Worm (Caenorhabditis elegans) whole organism, young adult: ENCODE measurements around the gene F59F5.3.

Experiments used
- C17E4.6 ChIP-seq: fragments of 200-800 bp; sonication (Bioruptor generic); IDR thresholded peaks from 2 replicates; pipeline ENCODE4 v1.3.6; 2022; ENCODE audit warnings: missing genetic modification reagents, missing genetic modification characterization, missing compliant biosample characterization
- F10E7.11 ChIP-seq: sonication (generic microtip); optimal IDR thresholded peaks from 2 replicates; lab custom pipeline; 2017; ENCODE audit warnings: mild to moderate bottlenecking, missing genetic modification characterization, moderate library complexity, missing compliant biosample characterization
- K12H6.12 ChIP-seq: fragments of 200-800 bp; sonication (Bioruptor generic); optimal IDR thresholded peaks from 2 replicates; lab custom pipeline; 2018; ENCODE audit warnings: mild to moderate bottlenecking, missing genetic modification characterization, missing compliant biosample characterization
- T26A5.8 ChIP-seq: sonication (generic microtip); optimal IDR thresholded peaks from 2 replicates; lab custom pipeline; 2016; ENCODE audit warnings: missing genetic modification characterization, missing compliant biosample characterization
- Y56A3A.18 ChIP-seq: fragments of 200-800 bp; sonication (Bioruptor generic); IDR thresholded peaks from 2 replicates; pipeline ENCODE4 v1.3.6; 2022; ENCODE audit warnings: missing genetic modification reagents, missing genetic modification characterization, missing compliant biosample characterization
- Y67H2A.10 ChIP-seq: fragments of 200-800 bp; sonication (Bioruptor generic); conservative IDR thresholded peaks from 2 replicates; pipeline ENCODE4 v1.3.6; 2022; ENCODE audit warnings: missing genetic modification reagents, missing genetic modification characterization, missing compliant biosample characterization
- ZK185.1 ChIP-seq: sonication (generic microtip); optimal IDR thresholded peaks from 2 replicates; lab custom pipeline; 2016; ENCODE audit warnings: mild to moderate bottlenecking, missing genetic modification characterization, missing compliant biosample characterization; ENCODE audit not compliant: poor library complexity, severe bottlenecking
- attf-5 ChIP-seq: fragments of 200-800 bp; sonication (Bioruptor generic); optimal IDR thresholded peaks from 2 replicates; lab custom pipeline; 2018; ENCODE audit warnings: mild to moderate bottlenecking, missing genetic modification characterization, missing compliant biosample characterization
- bed-2 ChIP-seq: fragments of 200-800 bp; sonication (Bioruptor generic); IDR thresholded peaks from 2 replicates; pipeline ENCODE4 v1.3.6; 2022; ENCODE audit warnings: missing genetic modification reagents, missing genetic modification characterization, missing compliant biosample characterization
- cebp-1 ChIP-seq, 2 experiments: fragments of 200-800 bp in 1 of 2; sonication (Bioruptor generic) in 1 of 2; sonication (generic microtip) in 1 of 2; IDR thresholded peaks in 1 of 2; optimal IDR thresholded peaks in 1 of 2; 2 replicates each; pipeline versions ENCODE4 v1.3.6 to Lab custom; 2017 to 2022; ENCODE audit warnings: missing compliant biosample characterization in 2 of 2, missing genetic modification characterization in 2 of 2, mild to moderate bottlenecking in 1 of 2, missing genetic modification reagents in 1 of 2, moderate library complexity in 1 of 2
- cebp-2 ChIP-seq: fragments of 200-800 bp; sonication (Bioruptor generic); IDR thresholded peaks from 2 replicates; pipeline ENCODE4 v1.3.6; 2022; ENCODE audit warnings: missing genetic modification characterization, missing compliant biosample characterization
- ceh-27 ChIP-seq: fragments of 200-800 bp; sonication (Bioruptor generic); optimal IDR thresholded peaks from 2 replicates; lab custom pipeline; 2018; ENCODE audit warnings: mild to moderate bottlenecking, missing genetic modification characterization, moderate library complexity, missing compliant biosample characterization
- ceh-91 ChIP-seq: fragments of 200-800 bp; sonication (Bioruptor generic); IDR thresholded peaks from 2 replicates; pipeline ENCODE4 v1.3.6; 2022; ENCODE audit warnings: missing genetic modification reagents, missing genetic modification characterization, missing compliant biosample characterization
- dpl-1 ChIP-seq: fragments of 150-350 bp; optimal IDR thresholded peaks from 2 replicates; lab custom pipeline; 2014; ENCODE audit warnings: missing biosample characterization, missing genetic modification reagents, missing genetic modification characterization
- egl-18 ChIP-seq: fragments of 200-800 bp; sonication (Bioruptor generic); IDR thresholded peaks from 2 replicates; pipeline ENCODE4 v1.3.6; 2022; ENCODE audit warnings: missing genetic modification reagents, missing genetic modification characterization, missing compliant biosample characterization
- hlh-26 ChIP-seq: fragments of 200-800 bp; sonication (Bioruptor generic); conservative IDR thresholded peaks from 2 replicates; pipeline ENCODE4 v1.3.6; 2022; ENCODE audit warnings: missing genetic modification reagents, missing genetic modification characterization, missing compliant biosample characterization
- hrde-1 ChIP-seq: sonication (generic microtip); optimal IDR thresholded peaks from 2 replicates; lab custom pipeline; 2016; ENCODE audit warnings: missing genetic modification characterization, mild to moderate bottlenecking, missing compliant biosample characterization, moderate library complexity, missing genotype, missing genetic modification reagents, borderline replicate concordance
- lin-26 ChIP-seq: fragments of 200-800 bp; sonication (Bioruptor generic); IDR thresholded peaks from 2 replicates; pipeline ENCODE4 v1.3.6; 2022; ENCODE audit warnings: missing genetic modification reagents, missing genetic modification characterization, missing compliant biosample characterization
- lin-40 ChIP-seq: sonication (generic microtip); optimal IDR thresholded peaks from 2 replicates; lab custom pipeline; 2016; ENCODE audit warnings: missing genetic modification characterization, mild to moderate bottlenecking, missing compliant biosample characterization, missing genotype, missing genetic modification reagents
- madf-8 ChIP-seq: fragments of 200-800 bp; sonication (Bioruptor generic); conservative IDR thresholded peaks from 2 replicates; pipeline ENCODE4 v1.3.6; 2022; ENCODE audit warnings: missing genetic modification reagents, missing genetic modification characterization, missing compliant biosample characterization
- mcd-1 ChIP-seq: fragments of 200-800 bp; sonication (Bioruptor generic); IDR thresholded peaks from 2 replicates; pipeline ENCODE4 v1.3.6; 2022; ENCODE audit warnings: missing genetic modification reagents, missing genetic modification characterization, missing compliant biosample characterization
- mxl-1 ChIP-seq: sonication (generic microtip); optimal IDR thresholded peaks from 2 replicates; lab custom pipeline; 2016; ENCODE audit warnings: missing genetic modification characterization, missing compliant biosample characterization
- nfya-1 ChIP-seq: sonication (generic microtip); optimal IDR thresholded peaks from 2 replicates; lab custom pipeline; 2017; ENCODE audit warnings: antibody characterized with exemption, missing compliant biosample characterization, missing genetic modification characterization, borderline replicate concordance; ENCODE audit not compliant: insufficient read depth
- nhr-80 ChIP-seq: sonication (generic microtip); optimal IDR thresholded peaks from 2 replicates; lab custom pipeline; 2016; ENCODE audit warnings: missing genetic modification characterization, missing compliant biosample characterization
- rcor-1 ChIP-seq: fragments of 200-800 bp; sonication (Bioruptor generic); IDR thresholded peaks from 2 replicates; pipeline ENCODE4 v1.3.6; 2022; ENCODE audit warnings: missing genetic modification reagents, missing genetic modification characterization, missing compliant biosample characterization
- repo-1 ChIP-seq: sonication (generic microtip); optimal IDR thresholded peaks from 2 replicates; lab custom pipeline; 2017; ENCODE audit warnings: mild to moderate bottlenecking, missing genetic modification characterization, missing compliant biosample characterization
- rpc-1 ChIP-seq, 2 experiments: fragments of 150-350 bp in 1 of 2; sonication (generic microtip) in 1 of 2; optimal IDR thresholded peaks; 2 replicates each; lab custom pipeline; 2014 to 2018; ENCODE audit warnings: missing biosample characterization in 1 of 2, missing genetic modification characterization in 1 of 2, missing genetic modification reagents in 1 of 2, missing genotype in 1 of 2
- snpc-1.1 ChIP-seq: sonication (generic microtip); optimal IDR thresholded peaks from 2 replicates; lab custom pipeline; 2017; ENCODE audit warnings: missing genetic modification characterization, mild to moderate bottlenecking, missing compliant biosample characterization, antibody characterized with exemption, moderate library complexity, missing genotype, missing genetic modification reagents; ENCODE audit not compliant: insufficient read depth
- snpc-3.4 ChIP-seq: sonication (generic microtip); optimal IDR thresholded peaks from 2 replicates; lab custom pipeline; 2017; ENCODE audit warnings: missing genetic modification characterization, mild to moderate bottlenecking, missing compliant biosample characterization, antibody characterized with exemption, moderate library complexity, missing genotype, missing genetic modification reagents
- tbx-9 ChIP-seq: sonication (generic microtip); optimal IDR thresholded peaks from 2 replicates; lab custom pipeline; 2016; ENCODE audit warnings: borderline replicate concordance, missing genetic modification characterization, inconsistent platforms, missing compliant biosample characterization
- tlf-1 ChIP-seq: fragments of 200-800 bp; sonication (Bioruptor generic); optimal IDR thresholded peaks from 2 replicates; lab custom pipeline; 2018; ENCODE audit warnings: mild to moderate bottlenecking, missing genetic modification characterization, missing compliant biosample characterization
- zim-3 ChIP-seq: sonication (generic microtip); optimal IDR thresholded peaks from 2 replicates; lab custom pipeline; 2017; ENCODE audit warnings: mild to moderate bottlenecking, missing genetic modification characterization, moderate library complexity, missing compliant biosample characterization
- ztf-3 ChIP-seq: fragments of 200-800 bp; sonication (Bioruptor generic); optimal IDR thresholded peaks from 2 replicates; lab custom pipeline; 2018; ENCODE audit warnings: mild to moderate bottlenecking, missing genetic modification characterization, missing compliant biosample characterization

The F59F5.3 gene

ce11 chrX:10576410-10576809, 34.2 kb upstream of the F59F5.3 start:
- TF ChIP-seq rpc-1 (optimal IDR thresholded peaks at IDR 0.05; lab: Kevin White, UChicago) (no peak), rpc-1 (tag; optimal IDR thresholded peaks at IDR 0.05; lab: Kevin White, UChicago) (no peak), K12H6.12 (peak; percentile 42), tbx-9 (tag; lab: Kevin White, UChicago) (no peak), lin-40 (tag; lab: Kevin White, UChicago) (peak; percentile 54), snpc-3.4 (tag; lab: Kevin White, UChicago) (no peak), tlf-1 (no peak), lin-26 (GFP tag; lab: Robert Waterston, UW) (no peak), nhr-80 (tag; lab: Kevin White, UChicago) (peak; percentile 66), madf-8 (GFP tag; lab: Robert Waterston, UW) (no peak), ceh-91 (GFP tag; lab: Robert Waterston, UW) (no peak), nfya-1 (tag; lab: Kevin White, UChicago) (no peak), ceh-27 (GFP tag; lab: Kevin White, UChicago) (peak; percentile 8), mcd-1 (GFP tag; lab: Robert Waterston, UW) (peak; percentile 67), dpl-1 (GFP tag; lab: Kevin White, UChicago) (no peak), hlh-26 (GFP tag; lab: Robert Waterston, UW) (no peak), T26A5.8 (no peak), zim-3 (tag; lab: Kevin White, UChicago) (no peak), cebp-1 (GFP tag; IDR thresholded peaks at IDR 0.05; lab: Robert Waterston, UW) (peak; percentile 99), cebp-1 (tag; optimal IDR thresholded peaks at IDR 0.05; lab: Kevin White, UChicago) (peak; percentile 100), cebp-2 (GFP tag; lab: Robert Waterston, UW) (no peak), attf-5 (peak; percentile 73), Y67H2A.10 (GFP tag; lab: Robert Waterston, UW) (no peak), egl-18 (GFP tag; lab: Robert Waterston, UW) (no peak)

- TF ChIP-seq ceh-27 (GFP tag; lab: Kevin White, UChicago), result no peak
- no peak for TF ChIP-seq hrde-1 (tag; lab: Kevin White, UChicago)
- no peak for TF ChIP-seq Y67H2A.10 (GFP tag; lab: Robert Waterston, UW)
- TF ChIP-seq F10E7.11 (tag; lab: Kevin White, UChicago), result no peak
- no peak for TF ChIP-seq bed-2 (GFP tag; lab: Robert Waterston, UW)
- TF ChIP-seq C17E4.6 (GFP tag; lab: Robert Waterston, UW), result no peak
- TF ChIP-seq mxl-1 (tag; lab: Kevin White, UChicago), result no peak
- TF ChIP-seq rcor-1, result no peak
- no peak for TF ChIP-seq ztf-3 (GFP tag; lab: Kevin White, UChicago)
- TF ChIP-seq ZK185.1 (tag; lab: Kevin White, UChicago), result no peak
- no peak for TF ChIP-seq madf-8 (GFP tag; lab: Robert Waterston, UW)
- TF ChIP-seq Y56A3A.18, result no peak
- TF ChIP-seq snpc-1.1 (tag; lab: Kevin White, UChicago), result no peak
- no peak for TF ChIP-seq lin-40 (tag; lab: Kevin White, UChicago)
- no peak for TF ChIP-seq repo-1 (tag; lab: Kevin White, UChicago)
These were observed 27.0 kb upstream of the F59F5.3 start, which contains the start of gene bet-2 for ce11 chrX:10569185-10569584. Gene bet-2 (plus strand): TSS chrX:10569273.
